Fruit fly (Drosophila melanogaster): ENCODE results near the gene smal.

dm6 chr2L:6176408-6176807 is 2.5 kb upstream of the smal start:
- TF ChIP-seq Snoo (tag; optimal IDR thresholded peaks at IDR 0.05) (no peak), CG8301 (tag; optimal IDR thresholded peaks at IDR 0.05) (no peak), CG13204 (GFP tag; optimal IDR thresholded peaks at IDR 0.05) (no peak), Pif1B (GFP tag; optimal IDR thresholded peaks at IDR 0.05) (no peak), CG4496 (GFP tag; IDR thresholded peaks at IDR 0.05) (no peak), CG12605 (GFP tag; IDR thresholded peaks at IDR 0.05) (no peak), EcR (GFP tag; optimal IDR thresholded peaks at IDR 0.05) (no peak), CG8159 (tag; optimal IDR thresholded peaks at IDR 0.05) (no peak), D1 (tag; optimal IDR thresholded peaks at IDR 0.05) (no peak), CG34367 (tag; optimal IDR thresholded peaks at IDR 0.05) (no peak), CG15710 (tag; optimal IDR thresholded peaks at IDR 0.05) (no peak), Pif1A (GFP tag; optimal IDR thresholded peaks at IDR 0.05) (no peak), CG10348 (GFP tag; IDR thresholded peaks at IDR 0.05) (no peak), rn (GFP tag; IDR thresholded peaks at IDR 0.05) (no peak)

Data from whole organism, pupa.